Worm (Caenorhabditis elegans) whole organism, mixed stage, embryonic: ENCODE results near the gene str-68.
A peak's percentile ranks its signal among the peaks of the same experiment; 100 is the strongest.

ENCODE experiments used
- M03D4.4 ChIP-seq: sonication (generic microtip); optimal IDR thresholded peaks from 2 replicates; lab custom pipeline; 2017; ENCODE audit warnings: mild to moderate bottlenecking, missing genetic modification characterization, missing compliant biosample characterization
- bed-3 ChIP-seq: fragments of 200-800 bp; sonication (Bioruptor generic); optimal IDR thresholded peaks from 3 replicates; lab custom pipeline; 2018; ENCODE audit warnings: mild to moderate bottlenecking, missing genetic modification characterization, moderate library complexity, missing compliant biosample characterization
- blmp-1 ChIP-seq: fragments of 150-350 bp; optimal IDR thresholded peaks from 2 replicates; lab custom pipeline; 2014; ENCODE audit warnings: missing biosample characterization, missing genetic modification characterization
- ceh-39 ChIP-seq: fragments of 150-350 bp; optimal IDR thresholded peaks from 2 replicates; lab custom pipeline; 2014; ENCODE audit warnings: missing biosample characterization, missing genetic modification characterization
- ceh-83 ChIP-seq: fragments of 200-800 bp; sonication (Bioruptor generic); optimal IDR thresholded peaks from 2 replicates; lab custom pipeline; 2018; ENCODE audit warnings: mild to moderate bottlenecking, missing genetic modification characterization, missing compliant biosample characterization
- cnd-1 ChIP-seq: fragments of 200-800 bp; sonication (Bioruptor generic); optimal IDR thresholded peaks from 2 replicates; lab custom pipeline; 2018; ENCODE audit warnings: mild to moderate bottlenecking, missing genetic modification characterization, missing compliant biosample characterization
- drap-1 ChIP-seq: fragments of 200-800 bp; sonication (Bioruptor generic); optimal IDR thresholded peaks from 3 replicates; lab custom pipeline; 2018; ENCODE audit warnings: mild to moderate bottlenecking, missing genetic modification characterization, missing compliant biosample characterization
- elt-1 ChIP-seq: sonication (generic microtip); optimal IDR thresholded peaks from 2 replicates; lab custom pipeline; 2017; ENCODE audit warnings: missing genetic modification characterization, mild to moderate bottlenecking, missing compliant biosample characterization, antibody characterized with exemption, moderate library complexity, borderline replicate concordance; ENCODE audit not compliant: insufficient read depth
- ham-2 ChIP-seq: fragments of 200-800 bp; sonication (Bioruptor generic); optimal IDR thresholded peaks from 2 replicates; lab custom pipeline; 2018; ENCODE audit warnings: mild to moderate bottlenecking, missing genetic modification characterization, missing compliant biosample characterization
- hlh-1 ChIP-seq: fragments of 150-350 bp; optimal IDR thresholded peaks from 2 replicates; lab custom pipeline; 2014; ENCODE audit warnings: missing biosample characterization, missing genetic modification reagents, missing genetic modification characterization
- lin-13 ChIP-seq: fragments of 150-350 bp; optimal IDR thresholded peaks from 2 replicates; lab custom pipeline; 2014; ENCODE audit warnings: missing biosample characterization, missing genetic modification characterization
- lin-32 ChIP-seq: fragments of 200-800 bp; sonication (Bioruptor generic); optimal IDR thresholded peaks from 2 replicates; lab custom pipeline; 2018; ENCODE audit warnings: mild to moderate bottlenecking, missing genetic modification characterization, missing compliant biosample characterization
- lsy-2 ChIP-seq: fragments of 150-350 bp; optimal IDR thresholded peaks from 2 replicates; lab custom pipeline; 2014; ENCODE audit warnings: missing biosample characterization, missing genetic modification characterization
- mab-5 ChIP-seq: fragments of 150-350 bp; optimal IDR thresholded peaks from 2 replicates; lab custom pipeline; 2014; ENCODE audit warnings: missing biosample characterization, missing genetic modification characterization
- mep-1 ChIP-seq: fragments of 150-350 bp; optimal IDR thresholded peaks from 2 replicates; lab custom pipeline; 2017; ENCODE audit warnings: missing biosample characterization, missing genetic modification reagents, missing genetic modification characterization, inconsistent platforms
- mls-2 ChIP-seq: sonication (generic microtip); optimal IDR thresholded peaks from 2 replicates; lab custom pipeline; 2016; ENCODE audit warnings: mild to moderate bottlenecking, missing genetic modification characterization, moderate library complexity, missing compliant biosample characterization
- nhr-2 ChIP-seq: fragments of 150-350 bp; optimal IDR thresholded peaks from 2 replicates; lab custom pipeline; 2014; ENCODE audit warnings: missing biosample characterization, missing genetic modification characterization
- nhr-237 ChIP-seq: fragments of 150-350 bp; optimal IDR thresholded peaks from 2 replicates; lab custom pipeline; 2014; ENCODE audit warnings: missing biosample characterization, missing genetic modification characterization
- nhr-28 ChIP-seq: fragments of 150-350 bp; optimal IDR thresholded peaks from 2 replicates; lab custom pipeline; 2014; ENCODE audit warnings: missing biosample characterization, missing genetic modification characterization
- nhr-76 ChIP-seq: sonication (generic microtip); optimal IDR thresholded peaks from 2 replicates; lab custom pipeline; 2017; ENCODE audit warnings: missing biosample characterization, missing genetic modification characterization
- pha-4 ChIP-seq: fragments of 150-350 bp; optimal IDR thresholded peaks from 2 replicates; lab custom pipeline; 2018; ENCODE audit warnings: missing biosample characterization, missing genetic modification reagents, missing genetic modification characterization
- sptf-1 ChIP-seq: sonication (generic microtip); optimal IDR thresholded peaks from 2 replicates; lab custom pipeline; 2017; ENCODE audit warnings: mild to moderate bottlenecking, missing genetic modification characterization, moderate library complexity, missing compliant biosample characterization
- unc-62 ChIP-seq: fragments of 150-350 bp; optimal IDR thresholded peaks from 2 replicates; lab custom pipeline; 2014; ENCODE audit warnings: missing biosample characterization, missing genetic modification reagents, missing genetic modification characterization
- zip-8 ChIP-seq: fragments of 150-350 bp; optimal IDR thresholded peaks from 2 replicates; lab custom pipeline; 2014; ENCODE audit warnings: missing biosample characterization, missing genetic modification characterization
- ztf-11 ChIP-seq: fragments of 150-350 bp; optimal IDR thresholded peaks from 2 replicates; lab custom pipeline; 2014; ENCODE audit warnings: missing biosample characterization, missing genetic modification characterization

str-68 gene

ce11 chrV:3138488-3138887, 31.1 kb upstream of the str-68 start, which contains the start of the genes irld-3 and F02C9.1:
irld-3 (minus strand) TSS chrV:3138588.
F02C9.1 (plus strand) TSS chrV:3138703.
- TF ChIP-seq unc-62 (GFP tag; lab: Kevin White, UChicago): no peak
- no peak for TF ChIP-seq ztf-11
- TF ChIP-seq drap-1 (GFP tag; lab: Kevin White, UChicago): no peak
- no peak for TF ChIP-seq mep-1 (tag; lab: Kevin White, UChicago)
- TF ChIP-seq nhr-237: no peak
- no peak for TF ChIP-seq mab-5 (tag; lab: Kevin White, UChicago)
- no peak for TF ChIP-seq nhr-28 (tag; lab: Kevin White, UChicago)

DNA sequence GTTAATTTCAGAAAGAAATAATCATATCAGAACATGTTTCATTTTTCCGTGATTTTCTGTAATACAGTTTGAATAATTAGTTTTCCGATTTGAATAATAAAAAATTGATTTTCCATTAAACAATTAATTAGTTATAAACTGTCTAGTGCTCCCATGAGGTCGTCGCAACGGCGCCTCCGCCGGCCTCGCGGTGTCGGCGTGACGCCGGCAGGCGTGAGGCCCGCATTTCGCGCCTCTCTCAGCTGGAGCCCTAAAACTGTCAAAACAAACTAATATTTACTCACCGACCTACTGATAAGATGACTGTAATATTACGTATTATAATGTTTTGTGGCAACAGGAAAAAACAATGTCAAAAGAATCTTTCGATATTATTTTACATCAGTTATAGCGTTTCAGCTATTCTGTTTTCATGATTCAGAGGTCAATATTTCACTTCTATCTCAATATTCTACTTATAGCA, 26.0 kb upstream of the str-68 start, which contains the start of gene F02C9.2:
Gene F02C9.2, plus strand, starts transcription at position 413 of the 463 bp plus-strand sequence.
- TF ChIP-seq ceh-39 (tag; lab: Kevin White, UChicago): no peak
- TF ChIP-seq mep-1 (tag; lab: Kevin White, UChicago): no peak
- no peak for TF ChIP-seq lin-32
- no peak for TF ChIP-seq zip-8 (tag; lab: Kevin White, UChicago)
- TF ChIP-seq nhr-76: no peak
- no peak for TF ChIP-seq lsy-2 (tag; lab: Kevin White, UChicago)
- TF ChIP-seq drap-1 (GFP tag; lab: Kevin White, UChicago): no peak
- TF ChIP-seq, all 35 proteins: peak for 0

ce11 chrV:3132116-3132515, 24.8 kb upstream of the str-68 start:
- TF ChIP-seq lsy-2 (tag; lab: Kevin White, UChicago) (no peak), mls-2 (tag; lab: Kevin White, UChicago) (peak; percentile 34)

DNA sequence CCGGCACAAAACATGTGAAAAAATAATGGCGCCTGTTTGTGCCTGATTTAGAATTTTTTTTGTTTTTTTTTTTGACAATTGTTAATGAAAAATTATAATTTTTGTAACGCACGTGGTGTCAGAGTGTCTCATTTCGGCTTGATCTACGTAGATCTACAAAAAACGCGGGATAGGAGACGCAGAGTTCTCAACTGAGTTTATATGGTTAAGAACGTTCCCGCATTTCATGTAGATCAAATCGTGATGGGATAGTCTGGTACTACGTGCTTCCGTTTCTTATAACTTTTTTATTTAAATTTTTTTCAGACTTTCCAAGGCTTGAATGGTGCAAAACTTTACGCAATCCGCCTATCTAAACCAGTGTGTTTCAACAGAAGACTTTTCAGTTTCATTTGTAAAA, 21.5 kb upstream of the str-68 start, which contains the start of gene tat-6:
Gene tat-6, plus strand, starts transcription at position 301 of the 400 bp plus-strand sequence.
- no peak for TF ChIP-seq nhr-237

DNA sequence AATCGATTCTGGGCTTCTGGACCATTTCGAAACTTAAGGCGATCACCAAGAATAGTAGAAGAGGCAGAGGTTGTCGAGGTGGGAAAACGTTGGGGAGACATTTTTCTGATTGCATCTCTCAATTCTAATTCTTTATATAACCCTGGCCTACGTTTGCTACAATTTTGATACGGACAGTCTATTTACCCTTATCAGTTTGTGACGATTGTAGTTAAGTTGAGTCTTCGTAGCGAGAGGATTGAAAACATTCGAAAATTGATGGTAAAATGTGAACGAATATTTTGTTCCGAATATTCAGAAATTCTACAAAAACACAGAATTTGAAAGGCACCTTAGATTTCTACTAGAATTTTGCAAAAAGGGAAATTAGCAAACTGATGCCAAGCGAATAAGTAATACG, 20.3 kb upstream of the str-68 start, which contains the start of gene Y73C8C.10:
Gene Y73C8C.10, minus strand, starts transcription at position 101 of the 400 bp plus-strand sequence.
- TF ChIP-seq ham-2 (GFP tag; lab: Kevin White, UChicago): no peak
- TF ChIP-seq cnd-1 (tag; lab: Kevin White, UChicago): no peak
- TF ChIP-seq M03D4.4: no peak
- TF ChIP-seq drap-1 (GFP tag; lab: Kevin White, UChicago): no peak
- TF ChIP-seq nhr-2 (tag; lab: Kevin White, UChicago): no peak
- TF ChIP-seq lin-13 (tag; lab: Kevin White, UChicago): no peak
- TF ChIP-seq ceh-39 (tag; lab: Kevin White, UChicago): no peak
- TF ChIP-seq hlh-1 (tag; lab: Kevin White, UChicago): no peak
- no peak for TF ChIP-seq elt-1 (tag; lab: Kevin White, UChicago)
- TF ChIP-seq sptf-1 (tag; lab: Kevin White, UChicago): no peak
- TF ChIP-seq ceh-83 (GFP tag; lab: Kevin White, UChicago): no peak
- TF ChIP-seq pha-4 (tag; lab: Kevin White, UChicago): no peak
- TF ChIP-seq lsy-2 (tag; lab: Kevin White, UChicago): no peak

DNA sequence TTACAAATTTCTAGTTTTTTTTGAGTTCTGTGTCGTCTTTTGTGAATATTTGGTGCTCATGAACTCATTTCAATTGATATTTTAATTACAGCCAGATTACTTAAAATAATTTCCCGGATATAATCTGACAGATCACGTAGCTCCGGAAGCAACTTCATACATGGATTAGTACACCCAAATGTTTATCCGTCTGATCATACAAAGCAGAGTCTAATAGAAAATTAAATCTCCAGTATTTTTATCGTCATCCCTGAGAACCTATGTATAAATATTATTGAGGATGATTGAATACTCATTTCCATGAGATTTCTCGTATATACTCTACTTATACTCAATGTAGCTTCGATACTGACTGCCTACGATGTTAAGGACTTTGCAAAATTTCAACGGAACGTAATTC, 17.6 kb upstream of the str-68 start, which contains the start of gene Y73C8C.12:
Gene Y73C8C.12, plus strand, starts transcription at position 301 of the 400 bp plus-strand sequence.
- TF ChIP-seq bed-3 (GFP tag; lab: Kevin White, UChicago) (no peak), unc-62 (GFP tag; lab: Kevin White, UChicago) (no peak), blmp-1 (tag; lab: Kevin White, UChicago) (no peak)

DNA sequence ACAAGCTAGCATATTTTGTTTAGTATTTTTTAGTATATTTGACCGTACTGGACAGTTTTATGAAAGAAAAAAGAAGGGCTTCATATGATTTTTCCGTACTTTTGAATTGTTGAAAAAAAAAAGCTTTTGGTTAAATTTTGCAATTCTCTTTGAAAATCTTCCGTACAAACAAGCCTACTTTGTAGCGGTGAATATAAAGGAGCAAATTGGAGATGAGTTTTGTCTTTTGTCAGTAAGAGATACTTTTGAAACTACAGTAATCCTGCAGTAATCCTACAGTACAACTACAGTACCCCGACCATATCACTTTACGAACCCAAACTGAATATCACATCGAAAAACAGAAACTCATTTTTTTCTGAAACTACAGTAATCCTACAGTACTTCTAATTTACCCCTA, 15.1 kb upstream of the str-68 start:
- TF ChIP-seq lsy-2 (tag; lab: Kevin White, UChicago) (no peak), nhr-237 (no peak), ham-2 (GFP tag; lab: Kevin White, UChicago) (no peak), nhr-28 (tag; lab: Kevin White, UChicago) (no peak), ztf-11 (no peak), lin-32 (no peak), nhr-76 (no peak), ceh-83 (GFP tag; lab: Kevin White, UChicago) (no peak), mep-1 (tag; lab: Kevin White, UChicago) (no peak), zip-8 (tag; lab: Kevin White, UChicago) (no peak)
